Fruit fly (Drosophila melanogaster) whole organism: ENCODE data around the gene CG43902.

Experiments
- CG8478 ChIP-seq: fragments of >200 bp; optimal IDR thresholded peaks from 2 replicates; lab custom pipeline; 2018; ENCODE audit warnings: inconsistent platforms
- Dll ChIP-seq: fragments of >200 bp; optimal IDR thresholded peaks from 2 replicates; lab custom pipeline; 2017
- EcR ChIP-seq, 2 experiments: fragments of >200 bp; optimal IDR thresholded peaks; 2 replicates each; lab custom pipeline; 2017; ENCODE audit warnings: missing biosample characterization in 2 of 2, missing genetic modification characterization in 2 of 2, missing genetic modification reagents in 2 of 2
- pan ChIP-seq: fragments of >200 bp; optimal IDR thresholded peaks from 2 replicates; lab custom pipeline; 2017
- psq ChIP-seq: fragments of >200 bp; optimal IDR thresholded peaks from 2 replicates; lab custom pipeline; 2017
- usp ChIP-seq: fragments of >200 bp; optimal IDR thresholded peaks from 2 replicates; lab custom pipeline; 2017; ENCODE audit warnings: missing biosample characterization, missing genetic modification characterization, mixed read lengths

Gene CG43902

dm6 chrX:10158175-10158574, at the start of gene CG43902:
Gene CG43902, plus strand, starts transcription at chrX:10158434.
- TF ChIP-seq usp (no peak), EcR (GFP tag; optimal IDR thresholded peaks at IDR 0.05; lab: Kevin White, UChicago) (no peak), psq (lab: Kevin White, UChicago) (no peak), Dll (lab: Kevin White, UChicago) (no peak), pan (lab: Kevin White, UChicago) (no peak), CG8478 (lab: Kevin White, UChicago) (no peak)

dm6 chrX:10110898-10111297, 47.3 kb upstream of the CG43902 start:
- TF ChIP-seq psq (lab: Kevin White, UChicago) (no peak), CG8478 (lab: Kevin White, UChicago) (no peak), Dll (lab: Kevin White, UChicago) (no peak), EcR (GFP tag; optimal IDR thresholded peaks at IDR 0.05; lab: Kevin White, UChicago) (no peak), usp (no peak), pan (lab: Kevin White, UChicago) (no peak)

- TF ChIP-seq Dll (lab: Kevin White, UChicago) (no peak), CG8478 (lab: Kevin White, UChicago) (no peak), pan (lab: Kevin White, UChicago) (no peak), usp (no peak), EcR (GFP tag; optimal IDR thresholded peaks at IDR 0.05; lab: Kevin White, UChicago) (no peak), psq (lab: Kevin White, UChicago) (no peak)
Observed at dm6 chrX:10113910-10114790, 44.1 kb upstream of the CG43902 start.

dm6 chrX:10115582-10116207, 42.5 kb upstream of the CG43902 start:
- TF ChIP-seq CG8478 (lab: Kevin White, UChicago) (no peak), Dll (lab: Kevin White, UChicago) (no peak), usp (no peak), psq (lab: Kevin White, UChicago) (no peak), EcR (GFP tag; optimal IDR thresholded peaks at IDR 0.05; lab: Kevin White, UChicago) (no peak), pan (lab: Kevin White, UChicago) (no peak)

dm6 chrX:10118333-10118732, 39.9 kb upstream of the CG43902 start:
- TF ChIP-seq EcR (GFP tag; optimal IDR thresholded peaks at IDR 0.05; lab: Kevin White, UChicago) (no peak), usp (no peak), pan (lab: Kevin White, UChicago) (no peak)

- TF ChIP-seq pan (lab: Kevin White, UChicago) (no peak), CG8478 (lab: Kevin White, UChicago) (no peak), usp (no peak), psq (lab: Kevin White, UChicago) (no peak), EcR (GFP tag; optimal IDR thresholded peaks at IDR 0.05; lab: Kevin White, UChicago) (no peak), Dll (lab: Kevin White, UChicago) (no peak)
Observed at dm6 chrX:10125629-10126028, 32.6 kb upstream of the CG43902 start.

- TF ChIP-seq psq (lab: Kevin White, UChicago) (no peak), CG8478 (lab: Kevin White, UChicago) (no peak), pan (lab: Kevin White, UChicago) (no peak), usp (no peak), EcR (GFP tag; optimal IDR thresholded peaks at IDR 0.05; lab: Kevin White, UChicago) (no peak), Dll (lab: Kevin White, UChicago) (no peak)
Observed at dm6 chrX:10127204-10127603, 31.0 kb upstream of the CG43902 start.

- TF ChIP-seq psq (lab: Kevin White, UChicago) (no peak), EcR (GFP tag; optimal IDR thresholded peaks at IDR 0.05; lab: Kevin White, UChicago) (no peak), CG8478 (lab: Kevin White, UChicago) (no peak), Dll (lab: Kevin White, UChicago) (no peak), usp (no peak), pan (lab: Kevin White, UChicago) (no peak)
Observed at dm6 chrX:10137587-10137986, 20.6 kb upstream of the CG43902 start.

dm6 chrX:10153312-10153711, 4.9 kb upstream of the CG43902 start, which contains the start of gene CG12645:
Gene CG12645, plus strand, starts transcription at chrX:10153612.
- TF ChIP-seq Dll (lab: Kevin White, UChicago), result no peak
- TF ChIP-seq pan (lab: Kevin White, UChicago), result no peak
- no peak for TF ChIP-seq EcR (GFP tag; optimal IDR thresholded peaks at IDR 0.05; lab: Kevin White, UChicago)
- no peak for TF ChIP-seq CG8478 (lab: Kevin White, UChicago)
- TF ChIP-seq psq (lab: Kevin White, UChicago), result no peak
- no peak for TF ChIP-seq usp

dm6 chrX:10182867-10183266, 24.6 kb downstream of the CG43902 start:
- no peak for TF ChIP-seq EcR (GFP tag; optimal IDR thresholded peaks at IDR 0.05; lab: Kevin White, UChicago)
- no peak for TF ChIP-seq Dll (lab: Kevin White, UChicago)
- no peak for TF ChIP-seq pan (lab: Kevin White, UChicago)
- no peak for TF ChIP-seq psq (lab: Kevin White, UChicago)
- TF ChIP-seq CG8478 (lab: Kevin White, UChicago), result no peak

- TF ChIP-seq psq (lab: Kevin White, UChicago) (no peak), EcR (GFP tag; optimal IDR thresholded peaks at IDR 0.05; lab: Kevin White, UChicago) (no peak), usp (no peak), Dll (lab: Kevin White, UChicago) (no peak)
Observed at dm6 chrX:10184355-10185058, 26.3 kb downstream of the CG43902 start.
